Worm (Caenorhabditis elegans): ENCODE measurements around the gene csn-1.

- TF ChIP-seq hlh-15 (tag; optimal IDR thresholded peaks at IDR 0.05): no peak
- TF ChIP-seq nhr-11 (tag; optimal IDR thresholded peaks at IDR 0.05): no peak
- no peak for TF ChIP-seq ama-1 (optimal IDR thresholded peaks at IDR 0.05)
- no peak for TF ChIP-seq pqm-1 (tag; optimal IDR thresholded peaks at IDR 0.05)
- TF ChIP-seq ceh-22 (tag; optimal IDR thresholded peaks at IDR 0.05): no peak
Measured at ce11 chrV:17857901-17858300, 12.6 kb downstream of the csn-1 start.
